Fruit fly (Drosophila melanogaster) ovary, adult (tissue): Measurements from ENCODE around the gene CG15894.
A peak's percentile ranks its signal among the peaks of the same experiment; 100 is the strongest.

Experiments
- CG17801 ChIP-seq: fragments of 200-800 bp; optimal IDR thresholded peaks from 2 replicates; lab custom pipeline; 2019; ENCODE audit warnings: missing biosample characterization, mild to moderate bottlenecking, missing genetic modification characterization, moderate library complexity; ENCODE audit not compliant: partially characterized antibody

Gene CG15894

dm6 chrX:6291083-6291699 lies 17.8 kb upstream of the CG15894 start, which contains the start of the genes Rpt4 and mldr:
TSS of gene Rpt4 (minus strand) at chrX:6291245.
TSS of gene mldr (plus strand) at chrX:6291303.
- no peak for TF ChIP-seq CG17801 (GFP tag; lab: Kevin White, UChicago)

dm6 chrX:6294243-6294642 lies 14.8 kb upstream of the CG15894 start, which contains the start of gene CG15892:
TSS of gene CG15892 (minus strand) at chrX:6294343.
- no peak for TF ChIP-seq CG17801 (GFP tag; lab: Kevin White, UChicago)

dm6 chrX:6295129-6295539 lies 13.9 kb upstream of the CG15894 start, which contains the start of the genes CG15891 and CG3815:
TSS of gene CG15891 (minus strand) at chrX:6295345.
TSS of gene CG3815 (plus strand) at chrX:6295389.
- TF ChIP-seq CG17801 (GFP tag; lab: Kevin White, UChicago): peak; percentile 66

- peak; percentile 36 for TF ChIP-seq CG17801 (GFP tag; lab: Kevin White, UChicago)
These were observed 8.0 kb upstream of the CG15894 start, which contains the start of gene CG12219 for dm6 chrX:6301052-6301451. TSS of gene CG12219 (minus strand) at chrX:6301285.

- TF ChIP-seq CG17801 (GFP tag; lab: Kevin White, UChicago): no peak
These were observed 5.8 kb upstream of the CG15894 start for dm6 chrX:6303196-6303595.

dm6 chrX:6303675-6304074 lies 5.3 kb upstream of the CG15894 start, which contains the start of gene CG3823:
TSS of gene CG3823 (plus strand) at chrX:6303975.
- no peak for TF ChIP-seq CG17801 (GFP tag; lab: Kevin White, UChicago)

dm6 chrX:6304203-6304602 lies 4.8 kb upstream of the CG15894 start:
- no peak for TF ChIP-seq CG17801 (GFP tag; lab: Kevin White, UChicago)

- no peak for TF ChIP-seq CG17801 (GFP tag; lab: Kevin White, UChicago)
These were observed 3.7 kb upstream of the CG15894 start for dm6 chrX:6305317-6305716.

dm6 chrX:6310408-6310807 lies 1.4 kb downstream of the CG15894 start:
- no peak for TF ChIP-seq CG17801 (GFP tag; lab: Kevin White, UChicago)

dm6 chrX:6311516-6311915 lies 2.5 kb downstream of the CG15894 start:
- no peak for TF ChIP-seq CG17801 (GFP tag; lab: Kevin White, UChicago)

- no peak for TF ChIP-seq CG17801 (GFP tag; lab: Kevin White, UChicago)
These were observed 6.6 kb downstream of the CG15894 start for dm6 chrX:6315583-6315982.

- TF ChIP-seq CG17801 (GFP tag; lab: Kevin White, UChicago): no peak
These were observed 8.0 kb downstream of the CG15894 start for dm6 chrX:6316858-6317474.

dm6 chrX:6330369-6330949 lies 21.4 kb downstream of the CG15894 start, which contains the start of gene CG42240:
TSS of gene CG42240 (plus strand) at chrX:6330842.
- TF ChIP-seq CG17801 (GFP tag; lab: Kevin White, UChicago): peak; percentile 83

dm6 chrX:6332988-6333719 lies 24.1 kb downstream of the CG15894 start:
- no peak for TF ChIP-seq CG17801 (GFP tag; lab: Kevin White, UChicago)

- no peak for TF ChIP-seq CG17801 (GFP tag; lab: Kevin White, UChicago)
These were observed 25.9 kb downstream of the CG15894 start for dm6 chrX:6334945-6335344.
